Worm (Caenorhabditis elegans) whole organism, L2 larva: ENCODE measurements around the gene Y110A2AL.1.

Experiments
- R02D3.7 ChIP-seq: fragments of 150-350 bp; optimal IDR thresholded peaks from 2 replicates; lab custom pipeline; 2014; ENCODE audit warnings: missing biosample characterization, missing genetic modification characterization
- ama-1 ChIP-seq: fragments of 150-350 bp; optimal IDR thresholded peaks from 2 replicates; lab custom pipeline; 2018; ENCODE audit warnings: inconsistent platforms
- egl-27 ChIP-seq: sonication (generic microtip); optimal IDR thresholded peaks from 3 replicates; lab custom pipeline; 2017; ENCODE audit warnings: missing biosample characterization, missing genetic modification reagents, missing genetic modification characterization
- lin-13 ChIP-seq: fragments of 150-350 bp; optimal IDR thresholded peaks from 2 replicates; lab custom pipeline; 2014; ENCODE audit warnings: missing biosample characterization, missing genetic modification reagents, missing genetic modification characterization
- lin-39 ChIP-seq: fragments of 150-350 bp; optimal IDR thresholded peaks from 2 replicates; lab custom pipeline; 2014; ENCODE audit warnings: missing biosample characterization, missing genetic modification reagents, missing genetic modification characterization
- nhr-12 ChIP-seq: fragments of 150-350 bp; optimal IDR thresholded peaks from 2 replicates; lab custom pipeline; 2014; ENCODE audit warnings: missing biosample characterization, missing genetic modification characterization
- nhr-25 ChIP-seq: fragments of 150-350 bp; sonication (generic microtip); optimal IDR thresholded peaks from 3 replicates; lab custom pipeline; 2014; ENCODE audit warnings: missing biosample characterization, missing genetic modification characterization
- nhr-77 ChIP-seq: fragments of 150-350 bp; optimal IDR thresholded peaks from 2 replicates; lab custom pipeline; 2014; ENCODE audit warnings: missing biosample characterization, missing genetic modification characterization
- skn-1 ChIP-seq: sonication (generic microtip); optimal IDR thresholded peaks from 2 replicates; lab custom pipeline; 2017; ENCODE audit warnings: missing biosample characterization, missing genetic modification characterization
- unc-62 ChIP-seq: fragments of 150-350 bp; optimal IDR thresholded peaks from 2 replicates; lab custom pipeline; 2014; ENCODE audit warnings: missing biosample characterization, missing genetic modification reagents, missing genetic modification characterization
- zag-1 ChIP-seq: fragments of 150-350 bp; optimal IDR thresholded peaks from 2 replicates; lab custom pipeline; 2014; ENCODE audit warnings: missing biosample characterization, missing genetic modification characterization

ce11 chrII:2856114-2856513 is 18.8 kb upstream of the Y110A2AL.1 start:
- TF ChIP-seq egl-27 (tag; lab: Kevin White, UChicago) (no peak), skn-1 (tag; lab: Kevin White, UChicago) (no peak), nhr-12 (no peak), zag-1 (tag; lab: Kevin White, UChicago) (no peak), lin-39 (tag; lab: Kevin White, UChicago) (no peak), nhr-77 (tag; lab: Kevin White, UChicago) (no peak), R02D3.7 (tag; lab: Kevin White, UChicago) (no peak), ama-1 (lab: Kevin White, UChicago) (no peak), nhr-25 (tag; lab: Kevin White, UChicago) (no peak), unc-62 (no peak), lin-13 (no peak)
